Fruit fly (Drosophila melanogaster) whole organism, embryonic: ENCODE measurements around the gene CG10750.

Experiments
- Atf3 ChIP-seq: fragments of 200-800 bp; sonication (Bioruptor generic); optimal IDR thresholded peaks from 3 replicates; lab custom pipeline; 2016; ENCODE audit warnings: missing biosample characterization, missing genetic modification characterization
- CG1024 ChIP-seq: fragments of 200-800 bp; sonication (Bioruptor generic); IDR thresholded peaks from 2 replicates; pipeline ENCODE4 v1.3.6; 2022; ENCODE audit warnings: missing biosample characterization, missing genetic modification characterization
- CG11504 ChIP-seq: fragments of 200-800 bp; sonication (Bioruptor generic); optimal IDR thresholded peaks from 3 replicates; lab custom pipeline; 2019; ENCODE audit warnings: missing biosample characterization, mild to moderate bottlenecking, missing genetic modification characterization, moderate library complexity
- CG12299 ChIP-seq: fragments of 200-800 bp; sonication (Bioruptor generic); optimal IDR thresholded peaks from 2 replicates; lab custom pipeline; 2018; ENCODE audit warnings: missing biosample characterization, mild to moderate bottlenecking, missing genetic modification characterization
- CG13287 ChIP-seq: fragments of 200-800 bp; sonication (Bioruptor generic); IDR thresholded peaks from 2 replicates; pipeline ENCODE4 v1.3.6; 2022; ENCODE audit warnings: missing biosample characterization, missing genetic modification characterization; ENCODE audit not compliant: partially characterized antibody
- CG13296 ChIP-seq: fragments of 200-800 bp; sonication (Bioruptor generic); optimal IDR thresholded peaks from 3 replicates; lab custom pipeline; 2018; ENCODE audit warnings: missing biosample characterization, mild to moderate bottlenecking, missing genetic modification characterization
- CG13624 ChIP-seq: fragments of 200-800 bp; sonication (Bioruptor generic); optimal IDR thresholded peaks from 2 replicates; lab custom pipeline; 2016; ENCODE audit warnings: missing biosample characterization, missing genetic modification characterization
- CG13894 ChIP-seq: fragments of 200-800 bp; sonication (Bioruptor generic); optimal IDR thresholded peaks from 3 replicates; lab custom pipeline; 2018; ENCODE audit warnings: missing biosample characterization, mild to moderate bottlenecking, missing genetic modification characterization, moderate library complexity
- CG15269 ChIP-seq: fragments of 200-800 bp; sonication (Bioruptor generic); optimal IDR thresholded peaks from 2 replicates; lab custom pipeline; 2018; ENCODE audit warnings: missing biosample characterization, mild to moderate bottlenecking, missing genetic modification characterization, moderate library complexity
- CG15514 ChIP-seq: fragments of 200-800 bp; sonication (Bioruptor generic); optimal IDR thresholded peaks from 3 replicates; lab custom pipeline; 2017; ENCODE audit warnings: missing biosample characterization, missing genetic modification characterization, mild to moderate bottlenecking, moderate library complexity, missing genetic modification reagents
- CG1602 ChIP-seq: fragments of 200-800 bp; sonication (Bioruptor generic); optimal IDR thresholded peaks from 3 replicates; lab custom pipeline; 2016; ENCODE audit warnings: missing biosample characterization, missing genetic modification characterization
- CG17328 ChIP-seq: fragments of 200-800 bp; sonication (Bioruptor generic); IDR thresholded peaks from 2 replicates; pipeline ENCODE4 v1.3.6; 2022; ENCODE audit warnings: missing biosample characterization, missing genetic modification characterization
- CG18619 ChIP-seq: fragments of 200-800 bp; sonication (Bioruptor generic); optimal IDR thresholded peaks from 3 replicates; lab custom pipeline; 2017; ENCODE audit warnings: missing biosample characterization, mild to moderate bottlenecking, missing genetic modification characterization
- CG33213 ChIP-seq: fragments of 200-800 bp; sonication (Bioruptor generic); optimal IDR thresholded peaks from 3 replicates; lab custom pipeline; 2016; ENCODE audit warnings: missing biosample characterization, missing genetic modification characterization
- CG5180 ChIP-seq: fragments of 200-800 bp; sonication (Bioruptor generic); optimal IDR thresholded peaks from 3 replicates; lab custom pipeline; 2017; ENCODE audit warnings: missing biosample characterization, missing genetic modification characterization, mild to moderate bottlenecking, moderate library complexity, missing genetic modification reagents
- CG6175 ChIP-seq: fragments of 200-800 bp; sonication (Bioruptor generic); IDR thresholded peaks from 3 replicates; pipeline ENCODE4 v1.3.6; 2022; ENCODE audit warnings: missing biosample characterization, missing genetic modification characterization
- CG8944 ChIP-seq: fragments of 200-800 bp; sonication (Bioruptor generic); optimal IDR thresholded peaks from 3 replicates; lab custom pipeline; 2016; ENCODE audit warnings: missing biosample characterization, missing genetic modification characterization
- CHES-1-like ChIP-seq: fragments of 200-800 bp; sonication (Bioruptor generic); optimal IDR thresholded peaks from 2 replicates; lab custom pipeline; 2016; ENCODE audit warnings: missing biosample characterization, missing genetic modification characterization
- CTCF ChIP-seq: fragments of 200-800 bp; sonication (Bioruptor generic); optimal IDR thresholded peaks from 2 replicates; lab custom pipeline; 2017; ENCODE audit warnings: missing biosample characterization, mild to moderate bottlenecking, missing genetic modification characterization, moderate library complexity
- Drgx ChIP-seq: fragments of 200-800 bp; sonication (Bioruptor generic); IDR thresholded peaks from 2 replicates; pipeline ENCODE4 v1.3.6; 2022; ENCODE audit warnings: missing biosample characterization, missing genetic modification characterization
- Ets65A ChIP-seq: fragments of 200-800 bp; sonication (Bioruptor generic); peaks from one replicate; lab custom pipeline; 2016; ENCODE audit warnings: missing biosample characterization, missing genetic modification characterization
- Hey ChIP-seq: fragments of 200-800 bp; sonication (Bioruptor generic); optimal IDR thresholded peaks from 3 replicates; lab custom pipeline; 2018; ENCODE audit warnings: missing biosample characterization, mild to moderate bottlenecking, missing genetic modification characterization
- MBD-R2 ChIP-seq: fragments of 200-800 bp; sonication (Bioruptor generic); IDR thresholded peaks from 2 replicates; pipeline ENCODE4 v1.3.6; 2022; ENCODE audit warnings: missing biosample characterization, missing genetic modification characterization
- Max ChIP-seq: fragments of 200-800 bp; sonication (Bioruptor generic); optimal IDR thresholded peaks from 2 replicates; lab custom pipeline; 2016; ENCODE audit warnings: missing biosample characterization, mild to moderate bottlenecking, missing genetic modification characterization
- Mrtf ChIP-seq: fragments of 200-800 bp; sonication (Bioruptor generic); IDR thresholded peaks from 3 replicates; pipeline ENCODE4 v1.3.6; 2022; ENCODE audit warnings: missing biosample characterization, missing genetic modification characterization
- Oaz ChIP-seq: fragments of 200-800 bp; sonication (Bioruptor generic); IDR thresholded peaks from 2 replicates; pipeline ENCODE4 v1.3.6; 2022; ENCODE audit warnings: missing biosample characterization, missing genetic modification characterization
- PHDP ChIP-seq: fragments of 200-800 bp; sonication (Bioruptor generic); optimal IDR thresholded peaks from 3 replicates; lab custom pipeline; 2018; ENCODE audit warnings: missing biosample characterization, mild to moderate bottlenecking, missing genetic modification characterization, moderate library complexity
- Ptx1 ChIP-seq: fragments of 200-800 bp; sonication (Bioruptor generic); IDR thresholded peaks from 2 replicates; pipeline ENCODE4 v1.3.6; 2022; ENCODE audit warnings: missing biosample characterization, missing genetic modification characterization
- Trl ChIP-seq, 3 experiments: fragments of >200 bp in 2 of 3; fragments of 200-800 bp in 1 of 3; sonication (Bioruptor generic) in 1 of 3; optimal IDR thresholded peaks; 2 replicates in 1 of 3; 3 replicates in 2 of 3; lab custom pipeline; 2016 to 2017; ENCODE audit warnings: missing biosample characterization in 1 of 3, missing genetic modification characterization in 1 of 3
- ab ChIP-seq: fragments of 200-800 bp; sonication (Bioruptor generic); optimal IDR thresholded peaks from 2 replicates; lab custom pipeline; 2016; ENCODE audit warnings: missing biosample characterization, missing genetic modification characterization
- al ChIP-seq: fragments of 200-800 bp; sonication (Bioruptor generic); IDR thresholded peaks from 2 replicates; pipeline ENCODE4 v1.3.6; 2022; ENCODE audit warnings: missing biosample characterization, missing genetic modification characterization
- aop ChIP-seq: fragments of 200-800 bp; sonication (Bioruptor generic); IDR thresholded peaks from 2 replicates; pipeline ENCODE4 v1.3.6; 2022; ENCODE audit warnings: missing biosample characterization, missing genetic modification characterization
- ap ChIP-seq: fragments of 200-800 bp; sonication (Bioruptor generic); IDR thresholded peaks from 2 replicates; pipeline ENCODE4 v1.3.6; 2022; ENCODE audit warnings: missing biosample characterization, missing genetic modification characterization
- ase ChIP-seq: fragments of 200-800 bp; sonication (Bioruptor generic); IDR thresholded peaks from 3 replicates; pipeline ENCODE4 v1.3.6; 2022; ENCODE audit warnings: missing biosample characterization, missing genetic modification characterization
- btn ChIP-seq: fragments of 200-800 bp; sonication (Bioruptor generic); optimal IDR thresholded peaks from 2 replicates; lab custom pipeline; 2016; ENCODE audit warnings: missing biosample characterization, missing genetic modification characterization
- ci ChIP-seq: fragments of 200-800 bp; sonication (Bioruptor generic); IDR thresholded peaks from 3 replicates; pipeline ENCODE4 v1.3.6; 2022; ENCODE audit warnings: missing biosample characterization, missing genetic modification characterization
- crp ChIP-seq, 2 experiments: fragments of 200-800 bp; sonication (Bioruptor generic); optimal IDR thresholded peaks; 2 replicates in 1 of 2; 3 replicates in 1 of 2; lab custom pipeline; 2017; ENCODE audit warnings: missing biosample characterization in 2 of 2, missing genetic modification characterization in 2 of 2, mild to moderate bottlenecking in 1 of 2, moderate library complexity in 1 of 2
- eve ChIP-seq, 2 experiments: fragments of >200 bp; optimal IDR thresholded peaks; 2 replicates each; lab custom pipeline; 2017; ENCODE audit warnings: missing biosample characterization in 2 of 2, missing genetic modification characterization in 2 of 2
- gcm2 ChIP-seq: fragments of 200-800 bp; sonication (Bioruptor generic); optimal IDR thresholded peaks from 2 replicates; lab custom pipeline; 2016; ENCODE audit warnings: missing biosample characterization, missing genetic modification characterization
- gsb ChIP-seq: fragments of 200-800 bp; sonication (Bioruptor generic); IDR thresholded peaks from 2 replicates; pipeline ENCODE4 v1.3.6; 2022; ENCODE audit warnings: missing biosample characterization, missing genetic modification characterization
- gsb-n ChIP-seq: fragments of 200-800 bp; sonication (Bioruptor generic); optimal IDR thresholded peaks from 3 replicates; lab custom pipeline; 2018; ENCODE audit warnings: missing biosample characterization, mild to moderate bottlenecking, missing genetic modification characterization
- hb ChIP-seq: fragments of 200-800 bp; sonication (Bioruptor generic); IDR thresholded peaks from 3 replicates; pipeline ENCODE4 v1.3.6; 2022; ENCODE audit warnings: missing biosample characterization, missing genetic modification characterization; ENCODE audit not compliant: partially characterized antibody
- inv ChIP-seq: fragments of 200-800 bp; sonication (Bioruptor generic); IDR thresholded peaks from 2 replicates; pipeline ENCODE4 v1.3.6; 2022; ENCODE audit warnings: missing biosample characterization, missing genetic modification characterization; ENCODE audit not compliant: partially characterized antibody
- ken ChIP-seq: fragments of 200-800 bp; sonication (Bioruptor generic); IDR thresholded peaks from 3 replicates; pipeline ENCODE4 v1.3.6; 2022; ENCODE audit warnings: missing biosample characterization, missing genetic modification characterization
- mam ChIP-seq: fragments of 200-800 bp; sonication (Bioruptor generic); optimal IDR thresholded peaks from 3 replicates; lab custom pipeline; 2016; ENCODE audit warnings: missing biosample characterization, missing genetic modification characterization
- row ChIP-seq: fragments of 200-800 bp; sonication (Bioruptor generic); IDR thresholded peaks from 3 replicates; pipeline ENCODE4 v1.3.6; 2022; ENCODE audit warnings: missing biosample characterization, missing genetic modification characterization
- sens-2 ChIP-seq: fragments of 200-800 bp; sonication (Bioruptor generic); IDR thresholded peaks from 2 replicates; pipeline ENCODE4 v1.3.6; 2022; ENCODE audit warnings: missing biosample characterization, missing genetic modification characterization
- slou ChIP-seq: fragments of 200-800 bp; sonication (Bioruptor generic); optimal IDR thresholded peaks from 3 replicates; lab custom pipeline; 2016; ENCODE audit warnings: missing biosample characterization, missing genetic modification characterization
- sqz ChIP-seq: fragments of 200-800 bp; sonication (Bioruptor generic); optimal IDR thresholded peaks from 3 replicates; lab custom pipeline; 2018; ENCODE audit warnings: missing biosample characterization, mild to moderate bottlenecking, missing genetic modification characterization
- ssp ChIP-seq: fragments of 200-800 bp; sonication (Bioruptor generic); IDR thresholded peaks from 2 replicates; pipeline ENCODE4 v1.3.6; 2022; ENCODE audit warnings: missing biosample characterization, missing genetic modification characterization
- vnd ChIP-seq: fragments of 200-800 bp; sonication (Bioruptor generic); IDR thresholded peaks from 3 replicates; pipeline ENCODE4 v1.3.6; 2022; ENCODE audit warnings: missing biosample characterization, missing genetic modification characterization; ENCODE audit not compliant: partially characterized antibody
- wor ChIP-seq: fragments of 200-800 bp; sonication (Bioruptor generic); IDR thresholded peaks from 2 replicates; pipeline ENCODE4 v1.3.6; 2022; ENCODE audit warnings: missing biosample characterization, missing genetic modification characterization
- z ChIP-seq: fragments of 200-800 bp; sonication (Bioruptor generic); IDR thresholded peaks from 3 replicates; pipeline ENCODE4 v1.3.6; 2022; ENCODE audit warnings: missing biosample characterization, missing genetic modification characterization

Gene CG10750

dm6 chr2L:19342018-19342417 lies 42.0 kb downstream of the CG10750 start (continued):
- no peak for TF ChIP-seq inv (GFP tag; lab: Robert Waterston, UW)
- no peak for TF ChIP-seq btn
- no peak for TF ChIP-seq aop (GFP tag; lab: Robert Waterston, UW)
- no peak for TF ChIP-seq Ptx1
- no peak for TF ChIP-seq CG15269
- TF ChIP-seq slou: no peak
- peak; percentile 49; the same call in 2 of the 3 replicates for TF ChIP-seq row (GFP tag; lab: Robert Waterston, UW)
- no peak for TF ChIP-seq sens-2
- no peak for TF ChIP-seq eve (GFP tag; optimal IDR thresholded peaks at IDR 0.05; lab: Kevin White, UChicago)
- no peak for TF ChIP-seq CG12299 (tag; lab: Kevin White, UChicago)
- TF ChIP-seq Trl (optimal IDR thresholded peaks at IDR 0.05; lab: Kevin White, UChicago): no peak
- TF ChIP-seq Trl (GFP tag; optimal IDR thresholded peaks at IDR 0.05; lab: Kevin White, UChicago): no peak
- no peak for TF ChIP-seq CG15514 (GFP tag; lab: Kevin White, UChicago)
- no peak for TF ChIP-seq crp (GFP tag; optimal IDR thresholded peaks at IDR 0.05; lab: Kevin White, UChicago)
- TF ChIP-seq al: no peak
- no peak for TF ChIP-seq CG13296 (GFP tag; lab: Kevin White, UChicago)
- peak; percentile 4 for TF ChIP-seq CG8944 (GFP tag; lab: Kevin White, UChicago)
- TF ChIP-seq gsb-n (tag; lab: Kevin White, UChicago): peak; percentile 67
- TF ChIP-seq CG18619 (GFP tag; lab: Kevin White, UChicago): no peak
- no peak for TF ChIP-seq MBD-R2 (GFP tag; lab: Robert Waterston, UW)
- TF ChIP-seq Oaz: no peak
- TF ChIP-seq wor (GFP tag; lab: Robert Waterston, UW): peak; percentile 32; the same call in 1 of the 2 replicates
- TF ChIP-seq CG13624 (GFP tag; lab: Kevin White, UChicago): no peak
- no peak for TF ChIP-seq Mrtf (GFP tag; lab: Robert Waterston, UW)
- peak; percentile 84 for TF ChIP-seq CG11504 (tag; lab: Kevin White, UChicago)
- TF ChIP-seq Max (GFP tag; lab: Kevin White, UChicago): no peak
- no peak for TF ChIP-seq hb
- TF ChIP-seq z: no peak
- peak; percentile 66 for TF ChIP-seq CG17328 (GFP tag; lab: Robert Waterston, UW)
- peak; percentile 4 for TF ChIP-seq Atf3 (GFP tag; lab: Kevin White, UChicago)
- TF ChIP-seq Hey (tag; lab: Kevin White, UChicago): no peak
- TF ChIP-seq ap (GFP tag; lab: Robert Waterston, UW): no peak
- TF ChIP-seq CG13287 (GFP tag; lab: Robert Waterston, UW): no peak
- TF ChIP-seq CG33213: no peak
- TF ChIP-seq Ets65A (GFP tag; lab: Kevin White, UChicago): no peak
- TF ChIP-seq CG13894 (tag; lab: Kevin White, UChicago): no peak
- TF ChIP-seq CHES-1-like (GFP tag; lab: Kevin White, UChicago): peak; percentile 15
- peak; percentile 33 for TF ChIP-seq CG1602 (GFP tag; lab: Kevin White, UChicago)
- no peak for TF ChIP-seq ken (GFP tag; lab: Robert Waterston, UW)
- no peak for TF ChIP-seq vnd (GFP tag; lab: Robert Waterston, UW)
- peak; percentile 55 for TF ChIP-seq CG5180
- no peak for TF ChIP-seq ase
- peak; percentile 49 for TF ChIP-seq PHDP (tag; lab: Kevin White, UChicago)
- peak; percentile 83 for TF ChIP-seq Drgx (GFP tag; lab: Robert Waterston, UW)
- peak; percentile 58; the same call in 1 of the 3 replicates for TF ChIP-seq ci (GFP tag; lab: Robert Waterston, UW)
- no peak for TF ChIP-seq CTCF (GFP tag; lab: Kevin White, UChicago)
- 0 out of 2 replicates have a peak, but pooled peaks have one; percentile 16 for TF ChIP-seq CG1024 (GFP tag; lab: Robert Waterston, UW)
- TF ChIP-seq CG6175 (GFP tag; lab: Robert Waterston, UW): no peak
- no peak for TF ChIP-seq gcm2
- TF ChIP-seq mam (GFP tag; lab: Kevin White, UChicago): no peak
- no peak for TF ChIP-seq ssp (GFP tag; lab: Robert Waterston, UW)
- TF ChIP-seq sqz (GFP tag; lab: Kevin White, UChicago): no peak
- TF ChIP-seq ab: no peak
- TF ChIP-seq gsb (GFP tag; lab: Robert Waterston, UW): no peak
